Worm (Caenorhabditis elegans) whole organism, L1 larva: ENCODE data around the gene E02C12.11.

Source experiments
- sptf-1 ChIP-seq: fragments of 150-350 bp; optimal IDR thresholded peaks from 2 replicates; lab custom pipeline; 2014; ENCODE audit warnings: missing biosample characterization, missing genetic modification characterization

The E02C12.11 gene

ce11 chrV:9332611-9333315 is 46.9 kb downstream of the E02C12.11 start:
- TF ChIP-seq sptf-1 (tag; lab: Kevin White, UChicago): no peak
